Worm (Caenorhabditis elegans): Measurements from ENCODE around the gene rnp-9.

DNA sequence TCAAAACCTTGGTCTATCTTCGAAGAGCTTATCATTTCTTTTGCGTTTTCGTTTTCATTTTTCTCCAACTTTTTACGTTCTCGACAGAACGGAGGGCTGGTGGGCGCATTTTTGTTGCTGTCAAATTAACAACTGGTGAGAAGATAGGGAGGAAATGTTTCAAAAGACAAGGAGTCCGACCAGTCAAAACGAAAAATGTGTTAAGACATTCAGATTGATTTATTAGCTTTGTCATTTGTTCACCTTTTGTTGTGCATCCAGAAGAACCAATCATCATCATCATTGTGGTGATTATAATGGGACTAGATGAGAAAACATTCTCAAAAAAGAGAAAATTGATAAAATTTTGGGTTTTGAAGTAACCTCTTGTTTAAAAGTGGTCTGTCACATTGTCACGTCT, 36.9 kb upstream of the rnp-9 start:
- TF ChIP-seq med-1 (GFP tag; optimal IDR thresholded peaks at IDR 0.05; ENCODE audit: insufficient read depth) (no peak), cog-1 (tag; optimal IDR thresholded peaks at IDR 0.05) (no peak), ref-1 (GFP tag; conservative IDR thresholded peaks at IDR 0.05) (no peak), flt-1 (GFP tag; IDR thresholded peaks at IDR 0.05) (no peak), T22C8.4 (GFP tag; IDR thresholded peaks at IDR 0.05) (no peak), tab-1 (GFP tag; IDR thresholded peaks at IDR 0.05) (no peak), klf-2 (GFP tag; conservative IDR thresholded peaks at IDR 0.05) (no peak), ztf-23 (GFP tag; IDR thresholded peaks at IDR 0.05) (no peak), ztf-29 (GFP tag; IDR thresholded peaks at IDR 0.05) (no peak)

All from whole organism, midembryonic.